Fruit fly (Drosophila melanogaster) whole organism, embryonic: ENCODE measurements around the gene CG12766.

Experiments
- Aef1 ChIP-seq: fragments of 200-800 bp; sonication (Bioruptor generic); IDR thresholded peaks from 3 replicates; pipeline ENCODE4 v1.3.6; 2022; ENCODE audit warnings: missing biosample characterization, missing genetic modification characterization
- B-H1 ChIP-seq: fragments of 200-800 bp; sonication (Bioruptor generic); IDR thresholded peaks from 3 replicates; pipeline ENCODE4 v1.3.6; 2022; ENCODE audit warnings: missing biosample characterization, missing genetic modification characterization
- CG10543 ChIP-seq: fragments of 200-800 bp; sonication (Bioruptor generic); optimal IDR thresholded peaks from 3 replicates; lab custom pipeline; 2017; ENCODE audit warnings: missing biosample characterization, mild to moderate bottlenecking, missing genetic modification characterization, moderate library complexity
- CG12942 ChIP-seq: fragments of 200-800 bp; sonication (Bioruptor generic); optimal IDR thresholded peaks from 3 replicates; lab custom pipeline; 2016; ENCODE audit warnings: missing biosample characterization, missing genetic modification characterization
- CG13775 ChIP-seq: fragments of 200-800 bp; sonication (Bioruptor generic); optimal IDR thresholded peaks from 3 replicates; lab custom pipeline; 2017; ENCODE audit warnings: missing biosample characterization, mild to moderate bottlenecking, missing genetic modification characterization
- CG14441 ChIP-seq: fragments of 200-800 bp; sonication (Bioruptor generic); IDR thresholded peaks from 2 replicates; pipeline ENCODE4 v1.3.6; 2022; ENCODE audit warnings: missing biosample characterization, missing genetic modification characterization
- CG16815 ChIP-seq: fragments of 200-800 bp; sonication (Bioruptor generic); optimal IDR thresholded peaks from 3 replicates; lab custom pipeline; 2017; ENCODE audit warnings: missing biosample characterization, mild to moderate bottlenecking, missing genetic modification characterization
- CG16863 ChIP-seq: fragments of 200-800 bp; sonication (Bioruptor generic); optimal IDR thresholded peaks from 3 replicates; lab custom pipeline; 2016; ENCODE audit warnings: missing biosample characterization, missing genetic modification characterization
- CG17912 ChIP-seq: fragments of 200-800 bp; sonication (Bioruptor generic); optimal IDR thresholded peaks from 2 replicates; lab custom pipeline; 2018; ENCODE audit warnings: missing biosample characterization, mild to moderate bottlenecking, missing genetic modification characterization
- CG18764 ChIP-seq: fragments of 200-800 bp; sonication (Bioruptor generic); optimal IDR thresholded peaks from 3 replicates; lab custom pipeline; 2016; ENCODE audit warnings: missing biosample characterization, missing genetic modification characterization
- CG2116 ChIP-seq: fragments of 200-800 bp; sonication (Bioruptor generic); optimal IDR thresholded peaks from 3 replicates; lab custom pipeline; 2018; ENCODE audit warnings: missing biosample characterization, mild to moderate bottlenecking, missing genetic modification characterization
- CG2199 ChIP-seq: fragments of 200-800 bp; sonication (Bioruptor generic); IDR thresholded peaks from 3 replicates; pipeline ENCODE4 v1.3.6; 2022; ENCODE audit warnings: missing biosample characterization, missing genetic modification characterization
- CG2202 ChIP-seq: fragments of 200-800 bp; sonication (Bioruptor generic); optimal IDR thresholded peaks from 2 replicates; lab custom pipeline; 2018; ENCODE audit warnings: missing biosample characterization, mild to moderate bottlenecking, missing genetic modification characterization
- CG3281 ChIP-seq: fragments of 200-800 bp; sonication (Bioruptor generic); optimal IDR thresholded peaks from 3 replicates; lab custom pipeline; 2017; ENCODE audit warnings: missing biosample characterization, mild to moderate bottlenecking, missing genetic modification characterization
- CG5180 ChIP-seq: fragments of 200-800 bp; sonication (Bioruptor generic); optimal IDR thresholded peaks from 3 replicates; lab custom pipeline; 2017; ENCODE audit warnings: missing biosample characterization, missing genetic modification characterization, mild to moderate bottlenecking, moderate library complexity, missing genetic modification reagents
- CG7556 ChIP-seq: fragments of 200-800 bp; sonication (Bioruptor generic); optimal IDR thresholded peaks from 2 replicates; lab custom pipeline; 2017; ENCODE audit warnings: missing biosample characterization, mild to moderate bottlenecking, missing genetic modification characterization
- CG7987 ChIP-seq: fragments of 200-800 bp; sonication (Bioruptor generic); optimal IDR thresholded peaks from 2 replicates; lab custom pipeline; 2018; ENCODE audit warnings: missing biosample characterization, mild to moderate bottlenecking, missing genetic modification characterization, moderate library complexity
- Dad ChIP-seq: fragments of 200-800 bp; sonication (Bioruptor generic); optimal IDR thresholded peaks from 3 replicates; lab custom pipeline; 2016; ENCODE audit warnings: missing biosample characterization, missing genetic modification characterization
- Dip3 ChIP-seq: fragments of 200-800 bp; sonication (Bioruptor generic); optimal IDR thresholded peaks from 3 replicates; lab custom pipeline; 2016; ENCODE audit warnings: missing biosample characterization, missing genetic modification characterization
- Doc2 ChIP-seq: fragments of 200-800 bp; sonication (Bioruptor generic); IDR thresholded peaks from 2 replicates; pipeline ENCODE4 v1.3.6; 2022; ENCODE audit warnings: missing biosample characterization, missing genetic modification characterization
- E2f2 ChIP-seq: fragments of 200-800 bp; sonication (Bioruptor generic); IDR thresholded peaks from 2 replicates; pipeline ENCODE4 v1.3.6; 2022; ENCODE audit warnings: missing biosample characterization, missing genetic modification characterization
- Eip74EF ChIP-seq, 2 experiments: fragments of 200-800 bp in 1 of 2; fragments of >200 bp in 1 of 2; sonication (Bioruptor generic) in 1 of 2; optimal IDR thresholded peaks; 2 replicates each; lab custom pipeline; 2017 to 2019; ENCODE audit warnings: missing biosample characterization in 2 of 2, missing genetic modification characterization in 2 of 2, mild to moderate bottlenecking in 1 of 2, moderate library complexity in 1 of 2
- GATAe ChIP-seq: fragments of 200-800 bp; sonication (Bioruptor generic); conservative IDR thresholded peaks from 2 replicates; pipeline ENCODE4 v1.3.6; 2022; ENCODE audit warnings: missing biosample characterization, missing genetic modification characterization
- Lim3 ChIP-seq: fragments of 200-800 bp; sonication (Bioruptor generic); IDR thresholded peaks from 2 replicates; pipeline ENCODE4 v1.3.6; 2022; ENCODE audit warnings: missing biosample characterization, missing genetic modification characterization
- Max ChIP-seq: fragments of 200-800 bp; sonication (Bioruptor generic); optimal IDR thresholded peaks from 2 replicates; lab custom pipeline; 2016; ENCODE audit warnings: missing biosample characterization, mild to moderate bottlenecking, missing genetic modification characterization
- NFAT ChIP-seq: fragments of 200-800 bp; sonication (Bioruptor generic); IDR thresholded peaks from 2 replicates; pipeline ENCODE4 v1.3.6; 2022; ENCODE audit warnings: missing biosample characterization, missing genetic modification characterization
- Oli ChIP-seq: fragments of 200-800 bp; sonication (Bioruptor generic); optimal IDR thresholded peaks from 2 replicates; lab custom pipeline; 2018; ENCODE audit warnings: missing biosample characterization, mild to moderate bottlenecking, missing genetic modification characterization, moderate library complexity
- PHDP ChIP-seq: fragments of 200-800 bp; sonication (Bioruptor generic); optimal IDR thresholded peaks from 3 replicates; lab custom pipeline; 2018; ENCODE audit warnings: missing biosample characterization, mild to moderate bottlenecking, missing genetic modification characterization, moderate library complexity
- Sin3A ChIP-seq: fragments of >200 bp; optimal IDR thresholded peaks from 2 replicates; lab custom pipeline; 2018
- TFAM ChIP-seq: fragments of 200-800 bp; sonication (Bioruptor generic); optimal IDR thresholded peaks from 2 replicates; lab custom pipeline; 2017; ENCODE audit warnings: missing biosample characterization, missing genetic modification characterization, inconsistent platforms
- cg ChIP-seq: fragments of 200-800 bp; sonication (Bioruptor generic); optimal IDR thresholded peaks from 3 replicates; lab custom pipeline; 2019; ENCODE audit warnings: missing biosample characterization, mild to moderate bottlenecking, missing genetic modification characterization, moderate library complexity
- dmrt99B ChIP-seq: fragments of 200-800 bp; sonication (Bioruptor generic); optimal IDR thresholded peaks from 2 replicates; lab custom pipeline; 2018; ENCODE audit warnings: missing biosample characterization, mild to moderate bottlenecking, missing genetic modification characterization, moderate library complexity
- grau ChIP-seq: fragments of 200-800 bp; optimal IDR thresholded peaks from 3 replicates; lab custom pipeline; 2019; ENCODE audit warnings: missing biosample characterization, mild to moderate bottlenecking, missing genetic modification characterization, moderate library complexity
- hkb ChIP-seq, 2 experiments: fragments of 200-800 bp in 1 of 2; fragments of >200 bp in 1 of 2; sonication (Bioruptor generic) in 1 of 2; IDR thresholded peaks in 1 of 2; optimal IDR thresholded peaks in 1 of 2; 2 replicates each; pipeline versions ENCODE4 v1.3.6 to Lab custom; 2017 to 2022; ENCODE audit warnings: missing biosample characterization in 1 of 2, missing genetic modification characterization in 1 of 2
- jigr1 ChIP-seq: fragments of 200-800 bp; sonication (Bioruptor generic); IDR thresholded peaks from 3 replicates; pipeline ENCODE4 v1.3.6; 2022; ENCODE audit warnings: missing biosample characterization, missing genetic modification characterization
- kay ChIP-seq: fragments of 200-800 bp; sonication (Bioruptor generic); optimal IDR thresholded peaks from 2 replicates; lab custom pipeline; 2016; ENCODE audit warnings: missing biosample characterization, missing genetic modification characterization
- maf-S ChIP-seq: fragments of 200-800 bp; sonication (Bioruptor generic); optimal IDR thresholded peaks from 2 replicates; lab custom pipeline; 2016; ENCODE audit warnings: missing biosample characterization, missing genetic modification characterization
- nerfin-1 ChIP-seq: fragments of 200-800 bp; sonication (Bioruptor generic); optimal IDR thresholded peaks from 3 replicates; lab custom pipeline; 2019; ENCODE audit warnings: missing biosample characterization, mild to moderate bottlenecking, missing genetic modification characterization, moderate library complexity
- odd ChIP-seq: fragments of 200-800 bp; sonication (Bioruptor generic); optimal IDR thresholded peaks from 2 replicates; lab custom pipeline; 2017; ENCODE audit warnings: missing biosample characterization, mild to moderate bottlenecking, missing genetic modification characterization
- rib ChIP-seq: fragments of 200-800 bp; sonication (Bioruptor generic); IDR thresholded peaks from 2 replicates; pipeline ENCODE4 v1.3.6; 2022; ENCODE audit warnings: missing biosample characterization, missing genetic modification characterization
- salm ChIP-seq: fragments of 200-800 bp; sonication (Bioruptor generic); optimal IDR thresholded peaks from 2 replicates; lab custom pipeline; 2018; ENCODE audit warnings: missing biosample characterization, mild to moderate bottlenecking, missing genetic modification characterization
- sd ChIP-seq: fragments of 200-800 bp; sonication (Bioruptor generic); optimal IDR thresholded peaks from 3 replicates; lab custom pipeline; 2018; ENCODE audit warnings: missing biosample characterization, mild to moderate bottlenecking, missing genetic modification characterization, moderate library complexity
- stwl ChIP-seq: fragments of 200-800 bp; sonication (Bioruptor generic); optimal IDR thresholded peaks from 3 replicates; lab custom pipeline; 2018; ENCODE audit warnings: missing biosample characterization, mild to moderate bottlenecking, missing genetic modification characterization, moderate library complexity
- tx ChIP-seq: fragments of 200-800 bp; sonication (Bioruptor generic); optimal IDR thresholded peaks from 2 replicates; lab custom pipeline; 2016; ENCODE audit warnings: missing biosample characterization, missing genetic modification characterization
- unc-4 ChIP-seq: fragments of 200-800 bp; sonication (Bioruptor generic); IDR thresholded peaks from 2 replicates; pipeline ENCODE4 v1.3.6; 2022; ENCODE audit warnings: missing biosample characterization, missing genetic modification characterization; ENCODE audit not compliant: partially characterized antibody
- vfl ChIP-seq: fragments of 200-800 bp; sonication (Bioruptor generic); optimal IDR thresholded peaks from 2 replicates; lab custom pipeline; 2016; ENCODE audit warnings: missing biosample characterization, missing genetic modification characterization
- wdn ChIP-seq: fragments of 200-800 bp; sonication (Bioruptor generic); IDR thresholded peaks from 2 replicates; pipeline ENCODE4 v1.3.6; 2022; ENCODE audit warnings: missing biosample characterization, missing genetic modification characterization
- z ChIP-seq: fragments of 200-800 bp; sonication (Bioruptor generic); IDR thresholded peaks from 3 replicates; pipeline ENCODE4 v1.3.6; 2022; ENCODE audit warnings: missing biosample characterization, missing genetic modification characterization
- zf30C ChIP-seq: fragments of 200-800 bp; sonication (Bioruptor generic); optimal IDR thresholded peaks from 3 replicates; lab custom pipeline; 2018; ENCODE audit warnings: missing biosample characterization, mild to moderate bottlenecking, missing genetic modification characterization

CG12766 gene

DNA sequence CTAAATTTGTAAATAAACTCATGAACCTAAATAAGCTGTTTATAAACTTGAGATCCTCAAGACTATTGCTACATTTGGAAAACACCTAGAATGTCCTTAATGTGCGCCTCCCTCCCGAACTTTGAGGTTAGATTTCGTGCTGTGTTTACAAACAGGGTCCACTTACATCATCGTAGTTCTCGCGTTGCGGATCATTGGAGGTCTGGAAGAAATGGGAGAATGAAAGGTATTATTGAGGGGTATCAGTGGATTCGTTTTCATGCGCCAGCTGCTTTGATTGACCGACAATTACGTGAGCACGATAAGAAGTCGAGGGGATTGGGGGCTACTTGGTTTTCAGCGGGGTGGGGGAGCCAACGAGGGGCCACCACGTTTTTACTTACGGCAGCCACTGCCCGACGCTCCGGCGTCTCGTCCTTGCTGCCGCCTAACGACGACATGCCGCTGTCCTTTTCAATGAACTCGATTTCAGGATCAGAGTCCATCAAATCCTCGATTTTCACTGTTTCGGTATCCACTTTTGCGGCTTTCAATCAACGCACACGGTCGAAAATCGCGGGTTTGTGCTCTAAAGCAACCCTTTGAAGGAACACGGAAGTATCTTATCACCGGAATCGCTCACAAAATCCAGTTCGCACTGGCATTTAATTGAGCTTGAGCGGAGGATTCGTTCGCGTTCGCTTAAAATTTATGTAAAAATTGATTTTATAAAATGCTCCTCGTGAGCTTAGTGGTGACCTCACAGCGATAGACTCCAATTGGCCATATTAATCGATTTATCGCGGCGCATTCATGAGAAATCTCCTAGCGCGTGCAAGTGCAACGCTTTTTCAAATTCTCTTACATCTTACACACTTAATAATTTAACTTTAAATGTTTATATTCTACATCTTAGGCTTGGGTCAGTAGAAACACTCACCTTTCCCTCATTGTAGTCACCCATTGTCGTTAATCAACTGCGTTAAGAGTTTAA, 30.8 kb downstream of the CG12766 start (continued):
- TF ChIP-seq Doc2 (GFP tag; lab: Robert Waterston, UW) (no peak), Lim3 (GFP tag; lab: Robert Waterston, UW) (no peak), dmrt99B (no peak), nerfin-1 (tag; lab: Kevin White, UChicago) (no peak), CG2202 (tag; lab: Kevin White, UChicago) (no peak), CG7987 (GFP tag; lab: Kevin White, UChicago) (no peak), NFAT (GFP tag; lab: Robert Waterston, UW) (peak; percentile 12; the same call in 1 of the 2 replicates), B-H1 (GFP tag; lab: Robert Waterston, UW) (no peak; the same call in 2 of the 3 replicates), E2f2 (GFP tag; lab: Robert Waterston, UW) (peak; percentile 75), CG5180 (no peak), Sin3A (lab: Kevin White, UChicago) (peak; percentile 35), salm (tag; lab: Kevin White, UChicago) (no peak), Eip74EF (GFP tag; optimal IDR thresholded peaks at IDR 0.05; lab: Kevin White, UChicago) (no peak), Oli (tag; lab: Kevin White, UChicago) (no peak), zf30C (GFP tag; lab: Kevin White, UChicago) (no peak), CG2116 (GFP tag; lab: Kevin White, UChicago) (peak; percentile 77), wdn (GFP tag; lab: Robert Waterston, UW) (no peak), sd (tag; lab: Kevin White, UChicago) (no peak), hkb (optimal IDR thresholded peaks at IDR 0.05; lab: Kevin White, UChicago) (no peak), hkb (GFP tag; IDR thresholded peaks at IDR 0.05; lab: Robert Waterston, UW) (0 out of 2 replicates have a peak, but pooled peaks have one; percentile 11), CG2199 (no peak), Dad (no peak), rib (0 out of 2 replicates have a peak, but pooled peaks have one; percentile 36), stwl (peak; percentile 72), CG18764 (GFP tag; lab: Kevin White, UChicago) (no peak), CG16863 (no peak), odd (no peak), PHDP (tag; lab: Kevin White, UChicago) (no peak), CG10543 (GFP tag; lab: Kevin White, UChicago) (no peak), kay (GFP tag; lab: Kevin White, UChicago) (no peak), grau (no peak), cg (no peak), maf-S (GFP tag; lab: Kevin White, UChicago) (no peak), CG12942 (GFP tag; lab: Kevin White, UChicago) (no peak), tx (GFP tag; lab: Kevin White, UChicago) (no peak), CG16815 (no peak), CG17912 (no peak), unc-4 (peak; percentile 62), vfl (no peak), jigr1 (GFP tag; lab: Robert Waterston, UW) (no peak), Dip3 (GFP tag; lab: Kevin White, UChicago) (no peak), GATAe (GFP tag; lab: Robert Waterston, UW) (no peak), TFAM (no peak), CG13775 (GFP tag; lab: Kevin White, UChicago) (no peak), CG3281 (GFP tag; lab: Kevin White, UChicago) (no peak), CG14441 (no peak), z (no peak), Aef1 (GFP tag; lab: Robert Waterston, UW) (no peak), CG7556 (GFP tag; lab: Kevin White, UChicago) (no peak), Max (GFP tag; lab: Kevin White, UChicago) (peak; percentile 14)
